Fruit fly (Drosophila melanogaster) whole organism, embryonic: ENCODE results near the gene SpdS.

Experiments
- Awh ChIP-seq: fragments of 200-800 bp; sonication (Bioruptor generic); IDR thresholded peaks from 2 replicates; pipeline ENCODE4, ENCODE4 v1.3.6; 2022; ENCODE audit warnings: missing biosample characterization, missing genetic modification characterization
- CG10543 ChIP-seq: fragments of 200-800 bp; sonication (Bioruptor generic); optimal IDR thresholded peaks from 3 replicates; lab custom pipeline; 2017; ENCODE audit warnings: missing biosample characterization, mild to moderate bottlenecking, missing genetic modification characterization, moderate library complexity
- CG16779 ChIP-seq: fragments of 200-800 bp; sonication (Bioruptor generic); IDR thresholded peaks from 2 replicates; pipeline ENCODE4 v1.3.6; 2022; ENCODE audit warnings: missing biosample characterization, missing genetic modification characterization
- CG7357 ChIP-seq: fragments of 200-800 bp; sonication (Bioruptor generic); IDR thresholded peaks from 3 replicates; pipeline ENCODE4 v1.3.6; 2022; ENCODE audit warnings: missing biosample characterization, missing genetic modification characterization
- Ets65A ChIP-seq: fragments of 200-800 bp; sonication (Bioruptor generic); peaks from one replicate; lab custom pipeline; 2016; ENCODE audit warnings: missing biosample characterization, missing genetic modification characterization
- ap ChIP-seq: fragments of 200-800 bp; sonication (Bioruptor generic); IDR thresholded peaks from 2 replicates; pipeline ENCODE4 v1.3.6; 2022; ENCODE audit warnings: missing biosample characterization, missing genetic modification characterization
- lilli ChIP-seq: fragments of 200-800 bp; sonication (Bioruptor generic); optimal IDR thresholded peaks from 3 replicates; lab custom pipeline; 2016; ENCODE audit warnings: missing biosample characterization, missing genetic modification characterization
- schlank ChIP-seq: fragments of 200-800 bp; sonication (Bioruptor generic); optimal IDR thresholded peaks from 2 replicates; lab custom pipeline; 2018; ENCODE audit warnings: missing biosample characterization, mild to moderate bottlenecking, missing genetic modification characterization
- sisA ChIP-seq: fragments of 200-800 bp; sonication (Bioruptor generic); IDR thresholded peaks from 2 replicates; pipeline ENCODE4 v1.3.6; 2022; ENCODE audit warnings: missing biosample characterization, missing genetic modification characterization
- twi ChIP-seq: fragments of 200-800 bp; optimal IDR thresholded peaks from 2 replicates; lab custom pipeline; 2019; ENCODE audit warnings: missing biosample characterization, mild to moderate bottlenecking, missing genetic modification characterization, moderate library complexity

dm6 chr3R:9637361-9637760 is 5.9 kb downstream of the SpdS start, which contains the start of gene Scm:
- TF ChIP-seq ap (GFP tag; lab: Robert Waterston, UW) (no peak), CG10543 (GFP tag; lab: Kevin White, UChicago) (no peak), Ets65A (GFP tag; lab: Kevin White, UChicago) (no peak), Awh (GFP tag; lab: Robert Waterston, UW) (no peak), CG16779 (GFP tag; lab: Robert Waterston, UW) (no peak), lilli (GFP tag; lab: Kevin White, UChicago) (no peak), twi (tag; lab: Kevin White, UChicago) (no peak), CG7357 (GFP tag; lab: Robert Waterston, UW) (no peak), schlank (tag; lab: Kevin White, UChicago) (no peak), sisA (GFP tag; lab: Robert Waterston, UW) (no peak)
